Worm (Caenorhabditis elegans) whole organism, L3 larva: ENCODE results near the gene R102.1.
"Not testable (repeated sequence)": the region's sequence is repeated elsewhere in the genome, so short reads cannot be mapped to it uniquely, and the experiment has no call there.

Experiments
- ZK546.5 ChIP-seq: sonication (generic microtip); optimal IDR thresholded peaks from 2 replicates; lab custom pipeline; 2017; ENCODE audit warnings: missing biosample characterization, missing genetic modification characterization
- aly-2 ChIP-seq: fragments of 150-350 bp; optimal IDR thresholded peaks from 2 replicates; lab custom pipeline; 2014; ENCODE audit warnings: missing biosample characterization, missing genetic modification characterization
- ama-1 ChIP-seq: fragments of 150-350 bp; optimal IDR thresholded peaks from 2 replicates; lab custom pipeline; 2018
- ceh-16 ChIP-seq: sonication (generic microtip); optimal IDR thresholded peaks from 2 replicates; lab custom pipeline; 2017; ENCODE audit warnings: missing biosample characterization, missing genetic modification characterization
- ceh-28 ChIP-seq: fragments of 150-350 bp; optimal IDR thresholded peaks from 2 replicates; lab custom pipeline; 2014; ENCODE audit warnings: missing biosample characterization, missing genetic modification reagents, missing genetic modification characterization
- ceh-82 ChIP-seq: fragments of 150-350 bp; optimal IDR thresholded peaks from 2 replicates; lab custom pipeline; 2014; ENCODE audit warnings: missing biosample characterization, missing genetic modification characterization
- daf-12 ChIP-seq: fragments of 150-350 bp; optimal IDR thresholded peaks from 2 replicates; lab custom pipeline; 2014; ENCODE audit warnings: missing biosample characterization, missing genetic modification reagents, missing genetic modification characterization
- egl-27 ChIP-seq: sonication (generic microtip); optimal IDR thresholded peaks from 4 replicates; lab custom pipeline; 2017; ENCODE audit warnings: missing biosample characterization, missing genetic modification reagents, missing genetic modification characterization
- egl-5 ChIP-seq: fragments of 150-350 bp; optimal IDR thresholded peaks from 2 replicates; lab custom pipeline; 2017; ENCODE audit warnings: missing biosample characterization, missing genetic modification reagents, missing genetic modification characterization, inconsistent platforms
- elt-1 ChIP-seq: fragments of 150-350 bp; optimal IDR thresholded peaks from 2 replicates; lab custom pipeline; 2014; ENCODE audit warnings: missing biosample characterization, missing genetic modification characterization
- elt-2 ChIP-seq: sonication (generic microtip); optimal IDR thresholded peaks from 2 replicates; lab custom pipeline; 2016; ENCODE audit warnings: missing genetic modification reagents, mild to moderate bottlenecking, missing genetic modification characterization, missing compliant biosample characterization
- fkh-2 ChIP-seq: fragments of 150-350 bp; optimal IDR thresholded peaks from 2 replicates; lab custom pipeline; 2014; ENCODE audit warnings: missing biosample characterization, missing genetic modification reagents, missing genetic modification characterization
- fos-1 ChIP-seq: fragments of 150-350 bp; optimal IDR thresholded peaks from 2 replicates; lab custom pipeline; 2014; ENCODE audit warnings: missing biosample characterization, missing genetic modification characterization
- jun-1 ChIP-seq: fragments of 150-350 bp; optimal IDR thresholded peaks from 2 replicates; lab custom pipeline; 2014; ENCODE audit warnings: missing biosample characterization, missing genetic modification reagents, missing genetic modification characterization
- lin-15B ChIP-seq: fragments of 150-350 bp; optimal IDR thresholded peaks from 2 replicates; lab custom pipeline; 2014; ENCODE audit warnings: missing biosample characterization, missing genetic modification characterization
- lin-39 ChIP-seq: fragments of 150-350 bp; optimal IDR thresholded peaks from 2 replicates; lab custom pipeline; 2018; ENCODE audit warnings: missing biosample characterization, missing genetic modification reagents, missing genetic modification characterization
- lsy-12 ChIP-seq: sonication (generic microtip); optimal IDR thresholded peaks from 2 replicates; lab custom pipeline; 2016; ENCODE audit warnings: mild to moderate bottlenecking, missing genetic modification characterization, missing compliant biosample characterization
- mdl-1 ChIP-seq: fragments of 150-350 bp; optimal IDR thresholded peaks from 2 replicates; lab custom pipeline; 2014; ENCODE audit warnings: missing biosample characterization, missing genetic modification characterization
- mml-1 ChIP-seq: fragments of 150-350 bp; sonication (generic microtip); optimal IDR thresholded peaks from 3 replicates; lab custom pipeline; 2014; ENCODE audit warnings: missing biosample characterization, missing genetic modification characterization
- nfya-1 ChIP-seq: sonication (generic microtip); optimal IDR thresholded peaks from 2 replicates; lab custom pipeline; 2017; ENCODE audit warnings: missing genetic modification characterization, mild to moderate bottlenecking, missing compliant biosample characterization, antibody characterized with exemption, moderate library complexity; ENCODE audit not compliant: insufficient read depth
- nhr-11 ChIP-seq: fragments of 150-350 bp; optimal IDR thresholded peaks from 2 replicates; lab custom pipeline; 2014; ENCODE audit warnings: missing biosample characterization, missing genetic modification characterization
- nhr-25 ChIP-seq: sonication (generic microtip); optimal IDR thresholded peaks from 2 replicates; lab custom pipeline; 2017; ENCODE audit warnings: missing biosample characterization, missing genetic modification characterization
- nhr-28 ChIP-seq: fragments of 150-350 bp; optimal IDR thresholded peaks from 2 replicates; lab custom pipeline; 2014; ENCODE audit warnings: missing biosample characterization, missing genetic modification characterization
- nhr-43 ChIP-seq: sonication (generic microtip); optimal IDR thresholded peaks from 2 replicates; lab custom pipeline; 2016; ENCODE audit warnings: mild to moderate bottlenecking, missing genetic modification characterization, missing compliant biosample characterization; ENCODE audit not compliant: poor library complexity, severe bottlenecking
- nhr-67 ChIP-seq: fragments of 150-350 bp; optimal IDR thresholded peaks from 2 replicates; lab custom pipeline; 2014; ENCODE audit warnings: missing biosample characterization, missing genetic modification characterization
- pha-4 ChIP-seq: fragments of 150-350 bp; optimal IDR thresholded peaks from 2 replicates; lab custom pipeline; 2014; ENCODE audit warnings: missing biosample characterization, missing genetic modification reagents, missing genetic modification characterization
- pqm-1 ChIP-seq: fragments of 150-350 bp; optimal IDR thresholded peaks from 2 replicates; lab custom pipeline; 2017; ENCODE audit warnings: missing biosample characterization, missing genetic modification characterization, inconsistent platforms
- skn-1 ChIP-seq: fragments of 150-350 bp; optimal IDR thresholded peaks from 2 replicates; lab custom pipeline; 2014; ENCODE audit warnings: missing biosample characterization, missing genetic modification characterization
- snpc-4 ChIP-seq: fragments of 150-350 bp; optimal IDR thresholded peaks from 2 replicates; lab custom pipeline; 2014; ENCODE audit warnings: missing biosample characterization, missing genetic modification characterization
- unc-39 ChIP-seq: sonication (generic microtip); optimal IDR thresholded peaks from 4 replicates; lab custom pipeline; 2017; ENCODE audit warnings: missing biosample characterization, missing genetic modification characterization
- unc-62 ChIP-seq: fragments of 150-350 bp; sonication (generic microtip); optimal IDR thresholded peaks from 4 replicates; lab custom pipeline; 2014; ENCODE audit warnings: missing biosample characterization, missing genetic modification reagents, missing genetic modification characterization
- zag-1 ChIP-seq: fragments of 150-350 bp; optimal IDR thresholded peaks from 2 replicates; lab custom pipeline; 2014; ENCODE audit warnings: missing biosample characterization, missing genetic modification characterization
- ztf-11 ChIP-seq: fragments of 150-350 bp; optimal IDR thresholded peaks from 2 replicates; lab custom pipeline; 2014; ENCODE audit warnings: missing biosample characterization, missing genetic modification characterization

Gene R102.1

DNA sequence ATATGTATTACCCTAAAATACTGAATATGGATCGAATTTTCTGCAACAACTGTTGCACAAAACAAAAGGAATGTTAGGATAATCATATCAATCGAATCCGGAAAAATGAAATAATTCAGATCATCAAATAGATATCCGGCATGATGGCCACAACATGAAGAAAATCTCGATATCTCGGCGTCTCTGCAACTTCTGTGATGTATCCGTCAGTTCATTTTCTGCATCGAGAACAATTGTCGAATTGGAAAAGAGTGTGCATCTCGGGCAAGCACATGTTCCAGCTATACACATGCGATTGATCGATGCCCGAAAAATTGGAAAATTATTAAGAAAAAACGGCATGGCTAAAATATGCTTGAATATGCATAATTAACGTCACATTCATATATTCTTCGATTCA lies at the start of gene R102.1, which contains the start of gene K08C7.6:
R102.1 (plus strand) TSS at position 291 of the 400 bp plus-strand sequence.
K08C7.6 (minus strand) TSS at position 101 of the 400 bp plus-strand sequence.
- TF ChIP-seq elt-1 (tag; lab: Kevin White, UChicago), result no peak
- no peak for TF ChIP-seq nfya-1 (tag; lab: Kevin White, UChicago)
- no peak for TF ChIP-seq mml-1 (tag; lab: Kevin White, UChicago)
- TF ChIP-seq ceh-82 (tag; lab: Kevin White, UChicago), result no peak
- TF ChIP-seq fkh-2 (tag; lab: Kevin White, UChicago), result no peak
- TF ChIP-seq nhr-25 (tag; lab: Kevin White, UChicago), result no peak
- TF ChIP-seq ceh-28 (tag; lab: Kevin White, UChicago), result no peak
- no peak for TF ChIP-seq fos-1
- no peak for TF ChIP-seq nhr-11
- TF ChIP-seq lsy-12 (tag; lab: Kevin White, UChicago), result no peak
- TF ChIP-seq egl-5 (tag; lab: Kevin White, UChicago), result no peak
- no peak for TF ChIP-seq ceh-16 (tag; lab: Kevin White, UChicago)
- no peak for TF ChIP-seq nhr-43 (tag; lab: Kevin White, UChicago)
- TF ChIP-seq daf-12 (tag; lab: Kevin White, UChicago), result no peak
- TF ChIP-seq pqm-1, result no peak

DNA sequence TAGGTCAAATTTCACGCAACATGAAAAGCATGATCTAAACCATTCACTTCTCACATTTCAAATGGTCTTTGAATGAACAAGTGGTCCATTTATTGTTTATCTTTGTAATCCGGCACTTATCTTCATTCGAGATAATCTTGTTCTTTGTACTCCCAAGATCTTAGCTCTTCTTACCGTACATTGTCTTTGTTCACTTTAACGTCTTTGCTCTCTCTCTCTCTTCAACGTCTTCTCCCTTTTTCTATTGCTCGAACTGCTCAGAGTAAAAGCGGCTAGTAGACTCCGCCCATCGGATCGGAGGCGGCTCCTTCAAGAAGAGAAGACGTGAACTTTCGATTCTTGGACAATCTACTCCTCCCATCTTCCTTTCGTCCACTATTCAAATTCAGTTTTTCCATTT lies 49.2 kb upstream of the R102.1 start, which contains the start of gene F56C4.1:
F56C4.1 (plus strand) TSS at position 301 of the 400 bp plus-strand sequence.
- TF ChIP-seq nhr-28 (tag; lab: Kevin White, UChicago) (no peak), unc-39 (no peak), skn-1 (tag; lab: Kevin White, UChicago) (no peak), nhr-67 (tag; lab: Kevin White, UChicago) (no peak), lin-39 (no peak), pha-4 (tag; lab: Kevin White, UChicago) (no peak), lin-15B (tag; lab: Kevin White, UChicago) (no peak), ztf-11 (no peak), mdl-1 (tag; lab: Kevin White, UChicago) (no peak), daf-12 (tag; lab: Kevin White, UChicago) (no peak), ceh-28 (tag; lab: Kevin White, UChicago) (no peak), ama-1 (no peak), unc-62 (GFP tag; lab: Kevin White, UChicago) (no peak), elt-2 (tag; lab: Kevin White, UChicago) (no peak), ZK546.5 (tag; lab: Kevin White, UChicago) (no peak), fos-1 (no peak), nhr-25 (tag; lab: Kevin White, UChicago) (no peak), aly-2 (tag; lab: Kevin White, UChicago) (no peak), jun-1 (no peak), fkh-2 (tag; lab: Kevin White, UChicago) (no peak)
- TF ChIP-seq, all 47 proteins: peak for 0

DNA sequence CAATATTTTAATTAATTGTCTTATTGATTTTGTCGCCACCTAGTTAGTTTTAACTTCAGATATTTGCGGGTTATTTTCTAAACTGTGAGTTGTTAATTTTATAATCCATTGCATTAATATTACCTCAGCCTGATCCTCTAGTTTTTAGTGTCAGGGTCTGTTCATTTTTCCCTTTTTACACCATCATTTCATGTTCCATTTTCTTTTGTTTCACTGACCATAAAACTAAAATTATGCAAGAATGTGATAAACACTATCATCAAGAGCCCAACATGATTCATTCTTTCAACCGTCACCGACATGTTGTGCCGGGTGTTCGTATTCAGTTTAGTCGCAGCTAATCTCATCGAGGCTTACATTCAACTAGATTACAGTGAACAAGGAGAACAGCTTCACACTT lies 46.9 kb upstream of the R102.1 start, which contains the start of gene F56C4.2:
F56C4.2 (plus strand) TSS at position 301 of the 400 bp plus-strand sequence.
- TF ChIP-seq ama-1, result no peak
- TF ChIP-seq lin-15B (tag; lab: Kevin White, UChicago), result no peak
- no peak for TF ChIP-seq nhr-25 (tag; lab: Kevin White, UChicago)
- TF ChIP-seq zag-1 (tag; lab: Kevin White, UChicago), result no peak
- no peak for TF ChIP-seq snpc-4 (tag; lab: Kevin White, UChicago)
- no peak for TF ChIP-seq mml-1 (tag; lab: Kevin White, UChicago)

DNA sequence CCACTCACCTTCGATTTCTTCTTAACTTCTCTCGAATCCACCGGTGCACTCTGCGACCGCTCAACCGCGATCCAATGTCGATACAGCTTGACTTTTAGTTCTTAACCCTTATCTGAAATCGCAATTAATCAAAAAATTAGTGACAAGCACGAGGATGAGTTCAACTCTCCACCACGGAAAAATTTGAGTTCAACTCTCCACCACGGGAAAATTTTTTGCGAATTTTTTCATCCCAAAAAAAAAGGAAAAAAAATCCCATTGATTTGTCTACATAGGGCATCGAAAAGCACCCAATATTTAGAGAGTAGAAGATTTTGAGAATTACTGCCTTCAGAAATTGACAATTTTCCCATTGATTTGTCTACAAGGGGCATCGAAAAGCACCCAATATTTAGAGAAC lies 31.8 kb upstream of the R102.1 start, which contains the start of gene glb-19:
glb-19 (minus strand) TSS at position 101 of the 400 bp plus-strand sequence.
- not testable (repeated sequence) for TF ChIP-seq nfya-1, snpc-4, egl-27 (tag; lab: Kevin White, UChicago)
- TF ChIP-seq, all 47 proteins: peak for 0; not testable (repeated sequence) for 47

DNA sequence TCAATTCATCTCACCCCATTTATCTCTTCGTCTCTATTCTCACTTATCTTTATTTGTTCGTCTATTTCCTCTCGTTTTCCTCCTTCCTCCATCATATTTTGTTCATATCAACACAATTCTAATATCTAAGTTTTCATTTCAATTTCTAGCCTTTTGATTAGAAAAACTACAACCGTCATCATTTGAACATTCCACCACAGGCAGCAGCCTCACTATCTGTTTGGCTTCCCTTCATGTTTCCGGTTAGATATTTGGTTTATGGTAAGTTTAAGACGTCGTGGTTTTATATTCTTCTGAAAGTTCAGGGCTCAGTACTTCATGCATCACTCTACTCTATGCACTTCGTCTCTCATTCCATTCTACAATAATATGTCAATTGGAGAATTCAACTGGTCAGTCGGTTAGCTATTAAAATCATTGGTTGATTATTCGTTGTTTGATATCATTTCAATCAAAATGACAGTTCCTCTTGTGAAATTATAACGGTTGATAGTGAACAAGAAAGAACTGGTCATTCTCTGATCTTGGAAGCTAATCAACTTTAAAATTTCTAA lies 29.0 kb upstream of the R102.1 start, which contains the start of gene K08C7.1:
K08C7.1 (plus strand) TSS at position 43 of the 554 bp plus-strand sequence.
- TF ChIP-seq elt-2 (tag; lab: Kevin White, UChicago) (peak; percentile 78), zag-1 (tag; lab: Kevin White, UChicago) (no peak), pqm-1 (peak; percentile 32)
